Fruit fly (Drosophila melanogaster) S2 (cell line): ENCODE results near the gene CG13078.

Source experiments
- CG8478 ChIP-seq: fragments of >200 bp; optimal IDR thresholded peaks from 2 replicates; lab custom pipeline; 2018
- CTCF ChIP-seq, 2 experiments: fragments of >200 bp; optimal IDR thresholded peaks; 2 replicates each; lab custom pipeline; 2018

The CG13078 gene

dm6 chr2L:19563029-19563980 lies at the start of gene CG13078:
CG13078 (plus strand) TSS chr2L:19563930.
- TF ChIP-seq CG8478 (lab: Kevin White, UChicago) (no peak), CTCF (optimal IDR thresholded peaks at IDR 0.05; lab: Kevin White, UChicago) (no peak)

- TF ChIP-seq CTCF (optimal IDR thresholded peaks at IDR 0.05; lab: Kevin White, UChicago) (no peak), CG8478 (lab: Kevin White, UChicago) (no peak)
These were observed 47.7 kb upstream of the CG13078 start for dm6 chr2L:19516062-19516461.

dm6 chr2L:19517154-19517814 lies 46.4 kb upstream of the CG13078 start, which contains the start of gene Hasp:
Hasp (minus strand) TSS chr2L:19517204.
- TF ChIP-seq CTCF (optimal IDR thresholded peaks at IDR 0.05; lab: Kevin White, UChicago): no peak
- TF ChIP-seq CG8478 (lab: Kevin White, UChicago): no peak

- TF ChIP-seq CG8478 (lab: Kevin White, UChicago) (no peak), CTCF (optimal IDR thresholded peaks at IDR 0.05; lab: Kevin White, UChicago) (no peak)
These were observed 45.1 kb upstream of the CG13078 start, which contains the start of gene CG10132 for dm6 chr2L:19518636-19519086. CG10132 (plus strand) TSS chr2L:19518824.

dm6 chr2L:19519611-19520010 lies 44.1 kb upstream of the CG13078 start:
- TF ChIP-seq CTCF (optimal IDR thresholded peaks at IDR 0.05; lab: Kevin White, UChicago): no peak
- no peak for TF ChIP-seq CG8478 (lab: Kevin White, UChicago)

- no peak for TF ChIP-seq CG8478 (lab: Kevin White, UChicago)
These were observed 37.4 kb upstream of the CG13078 start, which contains the start of the genes Dpm1 and CG10137 for dm6 chr2L:19526316-19526715. Dpm1 (minus strand) TSS chr2L:19526368. CG10137 (plus strand) TSS chr2L:19526686.

- TF ChIP-seq CG8478 (lab: Kevin White, UChicago) (no peak), CTCF (optimal IDR thresholded peaks at IDR 0.05; lab: Kevin White, UChicago) (no peak)
These were observed 36.9 kb upstream of the CG13078 start for dm6 chr2L:19526844-19527243.

dm6 chr2L:19528308-19528707 lies 35.4 kb upstream of the CG13078 start:
- TF ChIP-seq CG8478 (lab: Kevin White, UChicago): no peak
- no peak for TF ChIP-seq CTCF (optimal IDR thresholded peaks at IDR 0.05; lab: Kevin White, UChicago)

- TF ChIP-seq CG8478 (lab: Kevin White, UChicago): no peak
These were observed 33.6 kb upstream of the CG13078 start, which contains the start of gene CG10165 for dm6 chr2L:19530092-19530491. CG10165 (minus strand) TSS chr2L:19530305.

dm6 chr2L:19533247-19533646 lies 30.5 kb upstream of the CG13078 start, which contains the start of gene CG33116:
CG33116 (plus strand) TSS chr2L:19533479.
- no peak for TF ChIP-seq CG8478 (lab: Kevin White, UChicago)
- no peak for TF ChIP-seq CTCF (optimal IDR thresholded peaks at IDR 0.05; lab: Kevin White, UChicago)

- no peak for TF ChIP-seq CTCF (optimal IDR thresholded peaks at IDR 0.05; lab: Kevin White, UChicago)
- no peak for TF ChIP-seq CG8478 (lab: Kevin White, UChicago)
These were observed 28.5 kb upstream of the CG13078 start, which contains the start of gene CG31697 for dm6 chr2L:19535234-19535633. CG31697 (plus strand) TSS chr2L:19535448.

dm6 chr2L:19537779-19538456 lies 25.8 kb upstream of the CG13078 start, which contains the start of gene CG13082:
CG13082 (plus strand) TSS chr2L:19538425.
- TF ChIP-seq CTCF (optimal IDR thresholded peaks at IDR 0.05; lab: Kevin White, UChicago) (no peak), CG8478 (lab: Kevin White, UChicago) (no peak)

- TF ChIP-seq CG8478 (lab: Kevin White, UChicago) (no peak), CTCF (optimal IDR thresholded peaks at IDR 0.05; lab: Kevin White, UChicago) (no peak)
These were observed 23.4 kb upstream of the CG13078 start, which contains the start of gene CG13081 for dm6 chr2L:19540307-19540706. CG13081 (plus strand) TSS chr2L:19540607.

dm6 chr2L:19542268-19542773 lies 21.4 kb upstream of the CG13078 start:
- TF ChIP-seq CTCF (optimal IDR thresholded peaks at IDR 0.05; lab: Kevin White, UChicago): no peak
- no peak for TF ChIP-seq CG8478 (lab: Kevin White, UChicago)
